Worm (Caenorhabditis elegans): ENCODE measurements around the gene nhr-96.

nhr-96 gene

ce11 chrV:2264455-2264854 lies 31.2 kb downstream of the nhr-96 start, which contains the start of gene nhr-183:
Gene nhr-183 (minus strand): TSS chrV:2264634.
- TF ChIP-seq skn-1 (tag; optimal IDR thresholded peaks at IDR 0.05) (no peak), elt-3 (tag; optimal IDR thresholded peaks at IDR 0.05) (no peak), nhr-12 (tag; optimal IDR thresholded peaks at IDR 0.05) (no peak), dmd-4 (tag; optimal IDR thresholded peaks at IDR 0.05) (no peak), alr-1 (tag; optimal IDR thresholded peaks at IDR 0.05) (no peak), crh-2 (tag; optimal IDR thresholded peaks at IDR 0.05) (no peak), ZK546.5 (tag; optimal IDR thresholded peaks at IDR 0.05) (no peak), nhr-21 (tag; optimal IDR thresholded peaks at IDR 0.05) (no peak), fos-1 (tag; optimal IDR thresholded peaks at IDR 0.05) (no peak), lin-13 (GFP tag; optimal IDR thresholded peaks at IDR 0.05) (no peak)

ce11 chrV:2264925-2265324 lies 31.6 kb downstream of the nhr-96 start:
- no peak for TF ChIP-seq ztf-4 (tag; optimal IDR thresholded peaks at IDR 0.05)
- TF ChIP-seq egl-27 (tag; optimal IDR thresholded peaks at IDR 0.05), result no peak
- no peak for TF ChIP-seq nhr-77 (tag; optimal IDR thresholded peaks at IDR 0.05)

DNA sequence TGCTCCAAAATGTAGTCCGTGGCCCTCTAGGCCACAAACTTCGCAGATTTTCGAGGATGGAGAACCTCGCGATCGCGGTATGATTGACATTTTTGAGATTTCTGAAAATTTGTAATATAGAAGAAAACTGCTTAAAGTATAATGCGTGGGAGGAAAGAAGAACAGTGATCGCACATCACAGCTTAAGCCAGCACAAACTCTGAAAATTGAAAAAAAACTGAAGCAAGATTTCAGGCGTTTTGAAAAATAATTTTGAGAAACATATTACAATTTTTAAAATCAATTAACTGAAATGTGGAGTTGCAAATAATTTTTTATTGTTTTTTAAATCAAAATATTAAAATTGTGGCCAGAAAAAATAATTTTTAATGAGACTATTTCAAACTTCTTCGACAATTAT lies 33.7 kb downstream of the nhr-96 start, which contains the start of gene nhr-275:
Gene nhr-275 (minus strand): TSS at position 101 of the 400 bp plus-strand sequence.
- TF ChIP-seq nhr-12 (tag; optimal IDR thresholded peaks at IDR 0.05) (no peak), sem-4 (tag; optimal IDR thresholded peaks at IDR 0.05) (no peak), nhr-6 (tag; optimal IDR thresholded peaks at IDR 0.05) (no peak), gmeb-1 (tag; optimal IDR thresholded peaks at IDR 0.05) (no peak), nhr-129 (tag; optimal IDR thresholded peaks at IDR 0.05) (no peak), dmd-4 (tag; optimal IDR thresholded peaks at IDR 0.05) (no peak), nhr-11 (tag; optimal IDR thresholded peaks at IDR 0.05) (no peak), alr-1 (tag; optimal IDR thresholded peaks at IDR 0.05) (no peak), F13H6.1 (tag; optimal IDR thresholded peaks at IDR 0.05) (no peak), zag-1 (tag; optimal IDR thresholded peaks at IDR 0.05) (no peak), ztf-4 (tag; optimal IDR thresholded peaks at IDR 0.05) (no peak), Y55F3AM.14 (GFP tag; optimal IDR thresholded peaks at IDR 0.05) (no peak), egl-27 (tag; optimal IDR thresholded peaks at IDR 0.05) (no peak)

- TF ChIP-seq ZK546.5 (tag; optimal IDR thresholded peaks at IDR 0.05), result no peak
- no peak for TF ChIP-seq snpc-4 (tag; optimal IDR thresholded peaks at IDR 0.05)
- TF ChIP-seq nhr-11 (tag; optimal IDR thresholded peaks at IDR 0.05), result no peak
- TF ChIP-seq sma-9 (GFP tag; optimal IDR thresholded peaks at IDR 0.05), result no peak
- no peak for TF ChIP-seq sma-9 (tag; optimal IDR thresholded peaks at IDR 0.05)
- TF ChIP-seq egl-27 (tag; optimal IDR thresholded peaks at IDR 0.05), result no peak
- no peak for TF ChIP-seq nhr-25 (tag; optimal IDR thresholded peaks at IDR 0.05)
- TF ChIP-seq unc-55 (GFP tag; optimal IDR thresholded peaks at IDR 0.05), result no peak
- no peak for TF ChIP-seq sma-3 (GFP tag; optimal IDR thresholded peaks at IDR 0.05)
- TF ChIP-seq blmp-1 (tag; optimal IDR thresholded peaks at IDR 0.05; ENCODE audit: insufficient read depth), result no peak
- no peak for TF ChIP-seq nhr-237 (tag; optimal IDR thresholded peaks at IDR 0.05)
- TF ChIP-seq nhr-23 (tag; optimal IDR thresholded peaks at IDR 0.05), result no peak
Observed at ce11 chrV:2271750-2272149, 38.5 kb downstream of the nhr-96 start, which contains the start of gene Y5H2A.1. Gene Y5H2A.1 (minus strand): TSS chrV:2271850.

DNA sequence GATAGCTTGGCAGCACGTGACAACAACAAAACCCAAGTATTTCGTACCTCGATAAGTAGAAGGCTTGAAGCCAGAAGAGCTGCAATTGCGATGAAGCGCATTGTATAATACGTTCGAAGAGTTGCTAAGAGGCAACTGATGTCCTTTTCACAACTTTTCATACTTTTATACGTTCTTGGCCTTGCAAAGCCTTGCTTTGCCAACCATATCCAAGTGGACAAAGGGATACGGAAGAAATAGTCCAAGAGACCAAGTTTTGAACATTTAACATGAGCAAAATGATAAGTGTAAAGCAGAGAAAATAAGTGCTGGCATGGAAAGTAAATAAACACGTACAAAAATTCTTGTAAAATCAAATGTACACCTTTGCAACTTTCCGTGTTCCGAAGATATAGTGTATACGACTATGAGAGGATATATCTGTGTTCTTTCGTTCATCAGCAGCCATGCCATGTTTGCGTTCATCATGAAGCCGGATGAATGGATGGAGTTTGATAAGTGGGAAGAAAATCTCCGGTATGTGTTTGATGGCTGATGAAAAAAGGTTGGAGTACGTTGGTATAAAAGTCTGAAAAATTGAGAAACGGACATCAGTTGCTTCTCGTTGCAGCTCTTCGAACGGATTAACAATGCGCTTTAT lies 41.1 kb downstream of the nhr-96 start, which contains the start of the genes Y5H2A.4 and abu-4:
Gene Y5H2A.4 (minus strand): TSS at position 101 of the 640 bp plus-strand sequence.
Gene abu-4 (plus strand): TSS at position 590 of the 640 bp plus-strand sequence.
- no peak for TF ChIP-seq mdl-1 (tag; optimal IDR thresholded peaks at IDR 0.05)
- no peak for TF ChIP-seq Y55F3AM.14 (GFP tag; optimal IDR thresholded peaks at IDR 0.05)
- TF ChIP-seq blmp-1 (tag; optimal IDR thresholded peaks at IDR 0.05; ENCODE audit: insufficient read depth), result no peak
- no peak for TF ChIP-seq aly-2 (tag; optimal IDR thresholded peaks at IDR 0.05)
- TF ChIP-seq ZK546.5 (tag; optimal IDR thresholded peaks at IDR 0.05), result no peak
- no peak for TF ChIP-seq F13H6.1 (tag; optimal IDR thresholded peaks at IDR 0.05)
- no peak for TF ChIP-seq nhr-12 (tag; optimal IDR thresholded peaks at IDR 0.05)
- TF ChIP-seq ztf-1 (GFP tag; conservative IDR thresholded peaks at IDR 0.05), result no peak
- TF ChIP-seq alr-1 (tag; optimal IDR thresholded peaks at IDR 0.05), result no peak
- TF ChIP-seq peb-1 (tag; optimal IDR thresholded peaks at IDR 0.05), result no peak
- TF ChIP-seq lin-13 (GFP tag; optimal IDR thresholded peaks at IDR 0.05), result no peak
- TF ChIP-seq R02D3.7 (tag; optimal IDR thresholded peaks at IDR 0.05), result no peak
- TF ChIP-seq nhr-25 (tag; optimal IDR thresholded peaks at IDR 0.05), result no peak
- TF ChIP-seq zag-1 (tag; optimal IDR thresholded peaks at IDR 0.05), result no peak
- TF ChIP-seq ztf-11 (tag; optimal IDR thresholded peaks at IDR 0.05), result no peak
- no peak for TF ChIP-seq dmd-4 (tag; optimal IDR thresholded peaks at IDR 0.05)
- TF ChIP-seq fos-1 (tag; optimal IDR thresholded peaks at IDR 0.05), result no peak
